Worm (Caenorhabditis elegans) whole organism, young adult: ENCODE measurements around the gene mup-4.

ENCODE experiments used
- B0336.3 ChIP-seq: fragments of 200-800 bp; sonication (Bioruptor generic); IDR thresholded peaks from 2 replicates; pipeline ENCODE4 v1.3.6; 2022; ENCODE audit warnings: missing genetic modification characterization, missing compliant biosample characterization
- C06A6.2 ChIP-seq: fragments of 200-800 bp; sonication (Bioruptor generic); conservative IDR thresholded peaks from 2 replicates; pipeline ENCODE4 v1.3.6; 2022; ENCODE audit warnings: missing genetic modification characterization, missing compliant biosample characterization
- C17E4.6 ChIP-seq: fragments of 200-800 bp; sonication (Bioruptor generic); IDR thresholded peaks from 2 replicates; pipeline ENCODE4 v1.3.6; 2022; ENCODE audit warnings: missing genetic modification reagents, missing genetic modification characterization, missing compliant biosample characterization
- F39B2.1 ChIP-seq: fragments of 200-800 bp; sonication (Bioruptor generic); IDR thresholded peaks from 2 replicates; pipeline ENCODE4 v1.3.6; 2022; ENCODE audit warnings: missing genetic modification reagents, missing genetic modification characterization, missing compliant biosample characterization
- K12H6.12 ChIP-seq: fragments of 200-800 bp; sonication (Bioruptor generic); optimal IDR thresholded peaks from 2 replicates; lab custom pipeline; 2018; ENCODE audit warnings: mild to moderate bottlenecking, missing genetic modification characterization, missing compliant biosample characterization
- T07F8.4 ChIP-seq: sonication (generic microtip); optimal IDR thresholded peaks from 2 replicates; lab custom pipeline; 2016; ENCODE audit warnings: mild to moderate bottlenecking, missing genetic modification characterization, moderate library complexity, missing compliant biosample characterization
- T26A5.8 ChIP-seq: sonication (generic microtip); optimal IDR thresholded peaks from 2 replicates; lab custom pipeline; 2016; ENCODE audit warnings: missing genetic modification characterization, missing compliant biosample characterization
- Y53F4B.3 ChIP-seq: fragments of 200-800 bp; sonication (Bioruptor generic); IDR thresholded peaks from 2 replicates; pipeline ENCODE4 v1.3.6; 2022; ENCODE audit warnings: missing genetic modification reagents, missing genetic modification characterization, missing compliant biosample characterization
- Y95B8A.8 ChIP-seq: fragments of 200-800 bp; sonication (Bioruptor generic); IDR thresholded peaks from 2 replicates; pipeline ENCODE4 v1.3.6; 2022; ENCODE audit warnings: missing genetic modification reagents, missing genetic modification characterization, missing compliant biosample characterization
- akir-1 ChIP-seq: fragments of 200-800 bp; sonication (Bioruptor generic); optimal IDR thresholded peaks from 2 replicates; lab custom pipeline; 2018; ENCODE audit warnings: mild to moderate bottlenecking, missing genetic modification characterization, moderate library complexity, missing compliant biosample characterization
- athp-1 ChIP-seq: sonication (generic microtip); optimal IDR thresholded peaks from 2 replicates; lab custom pipeline; 2017; ENCODE audit warnings: mild to moderate bottlenecking, missing genetic modification characterization, missing compliant biosample characterization
- attf-3 ChIP-seq: fragments of 200-800 bp; sonication (Bioruptor generic); conservative IDR thresholded peaks from 2 replicates; pipeline ENCODE4 v1.3.6; 2022; ENCODE audit warnings: missing genetic modification reagents, missing genetic modification characterization, missing compliant biosample characterization
- cebp-1 ChIP-seq, 2 experiments: fragments of 200-800 bp in 1 of 2; sonication (Bioruptor generic) in 1 of 2; sonication (generic microtip) in 1 of 2; IDR thresholded peaks in 1 of 2; optimal IDR thresholded peaks in 1 of 2; 2 replicates each; pipeline versions ENCODE4 v1.3.6 to Lab custom; 2017 to 2022; ENCODE audit warnings: missing compliant biosample characterization in 2 of 2, missing genetic modification characterization in 2 of 2, mild to moderate bottlenecking in 1 of 2, missing genetic modification reagents in 1 of 2, moderate library complexity in 1 of 2
- cebp-2 ChIP-seq: fragments of 200-800 bp; sonication (Bioruptor generic); IDR thresholded peaks from 2 replicates; pipeline ENCODE4 v1.3.6; 2022; ENCODE audit warnings: missing genetic modification characterization, missing compliant biosample characterization
- ceh-40 ChIP-seq: fragments of 200-800 bp; sonication (Bioruptor generic); IDR thresholded peaks from 2 replicates; pipeline ENCODE4 v1.3.6; 2022; ENCODE audit warnings: missing genetic modification characterization, missing compliant biosample characterization
- ceh-58 ChIP-seq: fragments of 200-800 bp; sonication (Bioruptor generic); IDR thresholded peaks from 2 replicates; pipeline ENCODE4 v1.3.6; 2022; ENCODE audit warnings: missing genetic modification characterization, missing compliant biosample characterization
- dpff-1 ChIP-seq: sonication (generic microtip); optimal IDR thresholded peaks from 2 replicates; lab custom pipeline; 2017; ENCODE audit warnings: mild to moderate bottlenecking, missing genetic modification characterization, missing compliant biosample characterization
- ets-4 ChIP-seq: fragments of 200-800 bp; sonication (Bioruptor generic); optimal IDR thresholded peaks from 2 replicates; lab custom pipeline; 2018; ENCODE audit warnings: mild to moderate bottlenecking, missing genetic modification characterization, missing compliant biosample characterization
- him-1 ChIP-seq: sonication (generic microtip); optimal IDR thresholded peaks from 2 replicates; lab custom pipeline; 2016; ENCODE audit warnings: missing genotype, missing genetic modification reagents, missing genetic modification characterization, missing compliant biosample characterization
- hlh-26 ChIP-seq: fragments of 200-800 bp; sonication (Bioruptor generic); conservative IDR thresholded peaks from 2 replicates; pipeline ENCODE4 v1.3.6; 2022; ENCODE audit warnings: missing genetic modification reagents, missing genetic modification characterization, missing compliant biosample characterization
- hmg-1.2 ChIP-seq: fragments of 200-800 bp; sonication (Bioruptor generic); IDR thresholded peaks from 2 replicates; pipeline ENCODE4 v1.3.6; 2022; ENCODE audit warnings: missing genetic modification reagents, missing genetic modification characterization, missing compliant biosample characterization
- hmg-20 ChIP-seq: fragments of 200-800 bp; sonication (Bioruptor generic); IDR thresholded peaks from 2 replicates; pipeline ENCODE4 v1.3.6; 2022; ENCODE audit warnings: missing genetic modification reagents, missing genetic modification characterization, missing compliant biosample characterization
- hsf-1 ChIP-seq: fragments of 200-800 bp; sonication (Bioruptor generic); IDR thresholded peaks from 2 replicates; pipeline ENCODE4 v1.3.6; 2022; ENCODE audit warnings: missing genetic modification reagents, missing genetic modification characterization, missing compliant biosample characterization
- lag-1 ChIP-seq: fragments of 200-800 bp; sonication (Bioruptor generic); IDR thresholded peaks from 2 replicates; pipeline ENCODE4 v1.3.6; 2022; ENCODE audit warnings: missing genetic modification reagents, missing genetic modification characterization, missing compliant biosample characterization
- let-526 ChIP-seq: fragments of 200-800 bp; sonication (Bioruptor generic); IDR thresholded peaks from 2 replicates; pipeline ENCODE4 v1.3.6; 2022; ENCODE audit warnings: missing genetic modification reagents, missing genetic modification characterization, missing compliant biosample characterization
- let-607 ChIP-seq, 2 experiments: fragments of 200-800 bp in 1 of 2; sonication (Bioruptor generic) in 1 of 2; sonication (generic microtip) in 1 of 2; optimal IDR thresholded peaks; 2 replicates each; lab custom pipeline; 2016 to 2018; ENCODE audit warnings: mild to moderate bottlenecking in 2 of 2, missing compliant biosample characterization in 2 of 2, missing genetic modification characterization in 2 of 2, moderate library complexity in 2 of 2, missing genotype in 1 of 2
- lin-26 ChIP-seq: fragments of 200-800 bp; sonication (Bioruptor generic); IDR thresholded peaks from 2 replicates; pipeline ENCODE4 v1.3.6; 2022; ENCODE audit warnings: missing genetic modification reagents, missing genetic modification characterization, missing compliant biosample characterization
- lin-35 ChIP-seq, 3 experiments: fragments of 150-350 bp in 2 of 3; sonication (generic microtip) in 1 of 3; optimal IDR thresholded peaks; 2 replicates each; lab custom pipeline; 2014 to 2018; ENCODE audit warnings: missing biosample characterization in 3 of 3, missing genetic modification characterization in 3 of 3, missing genetic modification reagents in 3 of 3
- lin-40 ChIP-seq: sonication (generic microtip); optimal IDR thresholded peaks from 2 replicates; lab custom pipeline; 2016; ENCODE audit warnings: missing genetic modification characterization, mild to moderate bottlenecking, missing compliant biosample characterization, missing genotype, missing genetic modification reagents
- lin-54 ChIP-seq: fragments of 200-800 bp; sonication (Bioruptor generic); optimal IDR thresholded peaks from 2 replicates; lab custom pipeline; 2018; ENCODE audit warnings: mild to moderate bottlenecking, missing genetic modification characterization, missing compliant biosample characterization
- lir-1 ChIP-seq: fragments of 200-800 bp; sonication (Bioruptor generic); conservative IDR thresholded peaks from 2 replicates; pipeline ENCODE4 v1.3.6; 2022; ENCODE audit warnings: missing genetic modification reagents, missing genetic modification characterization, missing compliant biosample characterization
- nhr-179 ChIP-seq: sonication (generic microtip); optimal IDR thresholded peaks from 2 replicates; lab custom pipeline; 2016; ENCODE audit warnings: mild to moderate bottlenecking, missing genetic modification characterization, missing compliant biosample characterization
- nhr-90 ChIP-seq: sonication (generic microtip); optimal IDR thresholded peaks from 2 replicates; lab custom pipeline; 2016; ENCODE audit warnings: missing genotype, mild to moderate bottlenecking, missing genetic modification characterization, missing compliant biosample characterization
- pbrm-1 ChIP-seq: fragments of 200-800 bp; sonication (Bioruptor generic); IDR thresholded peaks from 2 replicates; pipeline ENCODE4 v1.3.6; 2022; ENCODE audit warnings: missing genetic modification reagents, missing genetic modification characterization, missing compliant biosample characterization
- sdz-38 ChIP-seq: sonication (generic microtip); optimal IDR thresholded peaks from 2 replicates; lab custom pipeline; 2016; ENCODE audit warnings: missing genotype, missing genetic modification characterization, missing compliant biosample characterization
- snpc-4 ChIP-seq, 5 experiments: fragments of 150-350 bp in 1 of 5; sonication (generic microtip) in 4 of 5; optimal IDR thresholded peaks; 2 replicates each; lab custom pipeline; 2014 to 2018; ENCODE audit warnings: missing genetic modification characterization in 5 of 5, missing biosample characterization in 3 of 5, antibody characterized with exemption in 2 of 5, mild to moderate bottlenecking in 2 of 5, missing compliant biosample characterization in 2 of 5, missing genotype in 2 of 5, moderate library complexity in 2 of 5, missing genetic modification reagents in 1 of 5
- tbx-9 ChIP-seq: sonication (generic microtip); optimal IDR thresholded peaks from 2 replicates; lab custom pipeline; 2016; ENCODE audit warnings: borderline replicate concordance, missing genetic modification characterization, inconsistent platforms, missing compliant biosample characterization
- tlf-1 ChIP-seq: fragments of 200-800 bp; sonication (Bioruptor generic); optimal IDR thresholded peaks from 2 replicates; lab custom pipeline; 2018; ENCODE audit warnings: mild to moderate bottlenecking, missing genetic modification characterization, missing compliant biosample characterization
- unc-130 ChIP-seq: sonication (generic microtip); optimal IDR thresholded peaks from 2 replicates; lab custom pipeline; 2016; ENCODE audit warnings: missing genetic modification reagents, missing genetic modification characterization, missing compliant biosample characterization
- zfh-2 ChIP-seq: fragments of 200-800 bp; sonication (Bioruptor generic); conservative IDR thresholded peaks from 2 replicates; pipeline ENCODE4 v1.3.6; 2022; ENCODE audit warnings: missing genetic modification reagents, missing genetic modification characterization, missing compliant biosample characterization
- zim-3 ChIP-seq: sonication (generic microtip); optimal IDR thresholded peaks from 2 replicates; lab custom pipeline; 2017; ENCODE audit warnings: mild to moderate bottlenecking, missing genetic modification characterization, moderate library complexity, missing compliant biosample characterization
- ztf-18 ChIP-seq: sonication (generic microtip); optimal IDR thresholded peaks from 2 replicates; lab custom pipeline; 2016; ENCODE audit warnings: missing genotype, mild to moderate bottlenecking, missing genetic modification characterization, missing compliant biosample characterization
- ztf-22 ChIP-seq: fragments of 200-800 bp; sonication (Bioruptor generic); optimal IDR thresholded peaks from 2 replicates; lab custom pipeline; 2018; ENCODE audit warnings: mild to moderate bottlenecking, missing genetic modification characterization, moderate library complexity, missing compliant biosample characterization
- ztf-25 ChIP-seq: fragments of 200-800 bp; sonication (Bioruptor generic); IDR thresholded peaks from 2 replicates; pipeline ENCODE4 v1.3.6; 2022; ENCODE audit warnings: missing genetic modification reagents, missing genetic modification characterization, missing compliant biosample characterization
- ztf-28 ChIP-seq: fragments of 200-800 bp; sonication (Bioruptor generic); IDR thresholded peaks from 2 replicates; pipeline ENCODE4 v1.3.6; 2022; ENCODE audit warnings: missing genetic modification reagents, missing genetic modification characterization, missing compliant biosample characterization

mup-4 gene

ce11 chrIII:7521163-7521562, 32.3 kb upstream of the mup-4 start, which contains the start of gene lig-4:
lig-4 (plus strand) TSS chrIII:7521463.
- TF ChIP-seq ztf-28 (GFP tag; lab: Robert Waterston, UW) = no peak
- TF ChIP-seq sdz-38 (tag; lab: Kevin White, UChicago) = no peak
- no peak for TF ChIP-seq let-607 (tag; optimal IDR thresholded peaks at IDR 0.05; lab: Kevin White, UChicago)
- TF ChIP-seq hsf-1 = no peak
- TF ChIP-seq ztf-18 (tag; lab: Kevin White, UChicago) = no peak
- no peak for TF ChIP-seq lin-35 (GFP tag; optimal IDR thresholded peaks at IDR 0.05; lab: Kevin White, UChicago)
- TF ChIP-seq Y53F4B.3 = no peak
- TF ChIP-seq ztf-22 (GFP tag; lab: Kevin White, UChicago) = no peak
- TF ChIP-seq ceh-58 (GFP tag; lab: Robert Waterston, UW) = no peak
- TF ChIP-seq attf-3 (GFP tag; lab: Robert Waterston, UW) = no peak

DNA sequence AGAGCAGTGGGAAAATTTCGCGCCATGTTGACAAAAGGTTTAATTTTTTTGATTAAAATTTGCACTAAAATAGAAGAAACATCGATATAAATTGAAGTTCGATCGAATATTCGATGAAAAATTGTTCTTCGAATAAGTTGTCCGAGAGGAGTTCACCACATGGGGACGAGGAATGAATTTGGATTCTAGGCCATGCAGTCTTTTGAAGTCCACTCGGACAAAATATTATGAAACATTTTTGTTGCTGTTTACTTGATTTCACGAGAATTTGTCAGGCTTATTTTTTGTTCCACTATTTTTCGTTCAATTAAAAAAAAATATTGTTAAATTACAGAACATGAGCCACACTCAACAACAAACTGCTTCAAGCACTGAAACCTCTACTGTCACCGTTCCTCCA, 31.8 kb upstream of the mup-4 start, which contains the start of the genes cux-7 and C07H6.2:
TSS of gene cux-7 (minus strand) at position 174 of the 400 bp plus-strand sequence.
TSS of gene C07H6.2 (plus strand) at position 338 of the 400 bp plus-strand sequence.
- peak; percentile 97 for TF ChIP-seq unc-130 (GFP tag; lab: Kevin White, UChicago)
- peak; percentile 80; the same call in 1 of the 2 replicates for TF ChIP-seq hmg-20
- no peak for TF ChIP-seq cebp-2 (GFP tag; lab: Robert Waterston, UW)
- peak; percentile 66 for TF ChIP-seq him-1 (tag; lab: Kevin White, UChicago)
- TF ChIP-seq C06A6.2 (GFP tag; lab: Robert Waterston, UW) = peak; percentile 78; the same call in 1 of the 2 replicates
- peak; percentile 80 for TF ChIP-seq athp-1 (tag; lab: Kevin White, UChicago)
- peak; percentile 82; the same call in 1 of the 2 replicates for TF ChIP-seq lag-1 (GFP tag; lab: Robert Waterston, UW)
- TF ChIP-seq lin-40 (tag; lab: Kevin White, UChicago) = peak; percentile 91
- TF ChIP-seq nhr-179 (tag; lab: Kevin White, UChicago) = no peak
- no peak for TF ChIP-seq nhr-90 (tag; lab: Kevin White, UChicago)
- TF ChIP-seq lin-26 (GFP tag; lab: Robert Waterston, UW) = no peak
- TF ChIP-seq T07F8.4 = peak; percentile 41
- peak; percentile 35; the same call in 1 of the 2 replicates for TF ChIP-seq F39B2.1 (GFP tag; lab: Robert Waterston, UW)
- peak; percentile 92 for TF ChIP-seq lir-1
- TF ChIP-seq let-526 = peak; percentile 95
- TF ChIP-seq tlf-1 (GFP tag; lab: Kevin White, UChicago) = peak; percentile 83
- peak; percentile 88 for TF ChIP-seq lin-54
- peak; percentile 87 for TF ChIP-seq ceh-40 (GFP tag; lab: Robert Waterston, UW)
- TF ChIP-seq B0336.3 (GFP tag; lab: Robert Waterston, UW) = 0 out of 2 replicates have a peak, but pooled peaks have one; percentile 45
- TF ChIP-seq Y95B8A.8 (GFP tag; lab: Robert Waterston, UW) = peak; percentile 76; the same call in 1 of the 2 replicates
- TF ChIP-seq C17E4.6 (GFP tag; lab: Robert Waterston, UW) = peak; percentile 59; the same call in 1 of the 2 replicates
- peak; percentile 16 for TF ChIP-seq snpc-4 (GFP tag; optimal IDR thresholded peaks at IDR 0.05; lab: Kevin White, UChicago)
- TF ChIP-seq snpc-4 (tag; optimal IDR thresholded peaks at IDR 0.05; lab: Kevin White, UChicago) = peak in 2 of 4 experiments; percentile 63 to 78
- 0 out of 2 replicates have a peak, but pooled peaks have one; percentile 22 for TF ChIP-seq ztf-25 (GFP tag; lab: Robert Waterston, UW)
- peak; percentile 92 for TF ChIP-seq K12H6.12 (tag; lab: Kevin White, UChicago)
- TF ChIP-seq akir-1 (GFP tag; lab: Kevin White, UChicago) = peak; percentile 94
- TF ChIP-seq lin-35 (GFP tag; optimal IDR thresholded peaks at IDR 0.05; lab: Kevin White, UChicago) = peak in 2 of 3 experiments; percentile 10 to 91
- peak; percentile 29 for TF ChIP-seq ztf-22 (GFP tag; lab: Kevin White, UChicago)
- TF ChIP-seq cebp-1 (GFP tag; IDR thresholded peaks at IDR 0.05; lab: Robert Waterston, UW) = peak; percentile 90
- peak; percentile 95 for TF ChIP-seq cebp-1 (tag; optimal IDR thresholded peaks at IDR 0.05; lab: Kevin White, UChicago)
- peak; percentile 37; the same call in 1 of the 2 replicates for TF ChIP-seq hmg-1.2
- no peak for TF ChIP-seq T26A5.8 (tag; lab: Kevin White, UChicago)
- no peak for TF ChIP-seq ets-4 (GFP tag; lab: Kevin White, UChicago)
- TF ChIP-seq tbx-9 (tag; lab: Kevin White, UChicago) = no peak
- no peak for TF ChIP-seq zfh-2 (GFP tag; lab: Robert Waterston, UW)
- peak; percentile 86 for TF ChIP-seq pbrm-1 (GFP tag; lab: Robert Waterston, UW)
- peak; percentile 45; the same call in 1 of the 2 replicates for TF ChIP-seq hsf-1
- no peak for TF ChIP-seq hlh-26 (GFP tag; lab: Robert Waterston, UW)
- no peak for TF ChIP-seq dpff-1 (tag; lab: Kevin White, UChicago)
- TF ChIP-seq zim-3 (tag; lab: Kevin White, UChicago) = peak; percentile 96
